Worm (Caenorhabditis elegans) whole organism, L3 larva: ENCODE data around the gene pgam-5.

Source experiments
- aly-2 ChIP-seq: fragments of 150-350 bp; optimal IDR thresholded peaks from 2 replicates; lab custom pipeline; 2014; ENCODE audit warnings: missing biosample characterization, missing genetic modification characterization
- elt-3 ChIP-seq, 3 experiments: fragments of 150-350 bp in 1 of 3; sonication (generic microtip) in 2 of 3; optimal IDR thresholded peaks; 2 replicates in 2 of 3; 4 replicates in 1 of 3; lab custom pipeline; 2014 to 2017; ENCODE audit warnings: missing biosample characterization in 3 of 3, missing genetic modification characterization in 3 of 3
- fkh-10 ChIP-seq: sonication (generic microtip); optimal IDR thresholded peaks from 2 replicates; lab custom pipeline; 2017; ENCODE audit warnings: missing biosample characterization, missing genetic modification reagents, missing genetic modification characterization
- nhr-12 ChIP-seq: fragments of 150-350 bp; optimal IDR thresholded peaks from 2 replicates; lab custom pipeline; 2014; ENCODE audit warnings: missing biosample characterization, missing genetic modification characterization
- snpc-4 ChIP-seq: fragments of 150-350 bp; optimal IDR thresholded peaks from 2 replicates; lab custom pipeline; 2014; ENCODE audit warnings: missing biosample characterization, missing genetic modification characterization
- ztf-11 ChIP-seq: fragments of 150-350 bp; optimal IDR thresholded peaks from 2 replicates; lab custom pipeline; 2014; ENCODE audit warnings: missing biosample characterization, missing genetic modification characterization

- TF ChIP-seq fkh-10 (no peak), snpc-4 (no peak), nhr-12 (tag; lab: Kevin White, UChicago) (no peak), ztf-11 (no peak), elt-3 (tag; optimal IDR thresholded peaks at IDR 0.05; lab: Kevin White, UChicago) (no peak), aly-2 (no peak)
Measured at ce11 chrII:7560844-7561243, 37.7 kb downstream of the pgam-5 start.
